Fruit fly (Drosophila melanogaster) whole organism, wandering third instar larva: ENCODE data around the gene CG4367.
A peak's percentile ranks its signal among the peaks of the same experiment; 100 is the strongest.

Experiments used
- Abd-B ChIP-seq: fragments of >200 bp; optimal IDR thresholded peaks from 2 replicates; lab custom pipeline; 2017; ENCODE audit warnings: missing biosample characterization, missing genetic modification characterization
- CG32264 ChIP-seq: fragments of 200-800 bp; sonication (Bioruptor generic); optimal IDR thresholded peaks from 2 replicates; lab custom pipeline; 2016; ENCODE audit warnings: missing biosample characterization, missing genetic modification characterization
- CG9705 ChIP-seq: fragments of 200-800 bp; sonication (Bioruptor generic); optimal IDR thresholded peaks from 2 replicates; lab custom pipeline; 2018; ENCODE audit warnings: missing biosample characterization, mild to moderate bottlenecking, missing genetic modification characterization
- CrebA ChIP-seq: fragments of 200-800 bp; sonication (Bioruptor generic); optimal IDR thresholded peaks from 2 replicates; lab custom pipeline; 2016; ENCODE audit warnings: missing biosample characterization, mild to moderate bottlenecking, missing genetic modification characterization, borderline replicate concordance
- Dfd ChIP-seq: fragments of >200 bp; optimal IDR thresholded peaks from 2 replicates; lab custom pipeline; 2017; ENCODE audit warnings: missing biosample characterization, missing genetic modification characterization
- Dif ChIP-seq: fragments of 200-275, 200-300 bp; sonication (Bioruptor generic); optimal IDR thresholded peaks from 2 replicates; lab custom pipeline; 2018; ENCODE audit warnings: missing biosample characterization, missing genetic modification characterization; ENCODE audit not compliant: partially characterized antibody
- GATAd ChIP-seq: sonication (Bioruptor generic); optimal IDR thresholded peaks from 2 replicates; lab custom pipeline; 2016; ENCODE audit warnings: missing biosample characterization, missing genetic modification characterization
- HLH106 ChIP-seq: fragments of 200-800 bp; optimal IDR thresholded peaks from 3 replicates; lab custom pipeline; 2019; ENCODE audit warnings: missing biosample characterization, mild to moderate bottlenecking, missing genetic modification characterization, moderate library complexity
- Hnf4 ChIP-seq: fragments of 200-800 bp; sonication (Bioruptor generic); optimal IDR thresholded peaks from 2 replicates; lab custom pipeline; 2016; ENCODE audit warnings: missing biosample characterization, mild to moderate bottlenecking, missing genetic modification characterization
- Hr78 ChIP-seq: fragments of >200 bp; optimal IDR thresholded peaks from 2 replicates; lab custom pipeline; 2017; ENCODE audit warnings: missing biosample characterization, missing genetic modification characterization
- Hr83 ChIP-seq: fragments of 200-300 bp; sonication (Bioruptor generic); optimal IDR thresholded peaks from 2 replicates; lab custom pipeline; 2016; ENCODE audit warnings: missing biosample characterization, mild to moderate bottlenecking, missing genetic modification characterization, moderate library complexity; ENCODE audit not compliant: poor library complexity, severe bottlenecking
- Jra ChIP-seq: sonication (Bioruptor generic); optimal IDR thresholded peaks from 2 replicates; lab custom pipeline; 2016; ENCODE audit warnings: missing biosample characterization, missing genetic modification characterization
- Mio ChIP-seq: sonication (Bioruptor generic); optimal IDR thresholded peaks from 2 replicates; lab custom pipeline; 2016; ENCODE audit warnings: missing biosample characterization, missing genetic modification characterization
- Myc ChIP-seq: fragments of >200 bp; optimal IDR thresholded peaks from 2 replicates; lab custom pipeline; 2017
- N ChIP-seq: fragments of >200 bp; optimal IDR thresholded peaks from 2 replicates; lab custom pipeline; 2018; ENCODE audit warnings: missing biosample characterization, missing external identifiers, missing genetic modification characterization
- OdsH ChIP-seq: fragments of 200-800 bp; sonication (Bioruptor generic); optimal IDR thresholded peaks from 2 replicates; lab custom pipeline; 2016; ENCODE audit warnings: missing biosample characterization, mild to moderate bottlenecking, missing genetic modification characterization
- Rel ChIP-seq, 2 experiments: fragments of 200-800 bp; sonication (Bioruptor generic) in 1 of 2; optimal IDR thresholded peaks; 2 replicates in 1 of 2; 3 replicates in 1 of 2; lab custom pipeline; 2016 to 2019; ENCODE audit warnings: mild to moderate bottlenecking in 2 of 2, missing biosample characterization in 2 of 2, missing genetic modification characterization in 2 of 2, moderate library complexity in 1 of 2
- Sp1 ChIP-seq: fragments of 200-800 bp; sonication (Bioruptor generic); optimal IDR thresholded peaks from 3 replicates; lab custom pipeline; 2019; ENCODE audit warnings: missing biosample characterization, mild to moderate bottlenecking, missing genetic modification characterization, moderate library complexity
- Vsx2 ChIP-seq: fragments of 200-300, 225-300 bp; sonication (Bioruptor generic); optimal IDR thresholded peaks from 2 replicates; lab custom pipeline; 2018; ENCODE audit warnings: missing biosample characterization, missing genetic modification characterization; ENCODE audit not compliant: partially characterized antibody
- br ChIP-seq: fragments of 200-800 bp; sonication (Bioruptor generic); optimal IDR thresholded peaks from 2 replicates; lab custom pipeline; 2016; ENCODE audit warnings: missing biosample characterization, missing genetic modification characterization
- brk ChIP-seq: fragments of 200-800 bp; sonication (Bioruptor generic); optimal IDR thresholded peaks from 2 replicates; lab custom pipeline; 2016; ENCODE audit warnings: missing biosample characterization, mild to moderate bottlenecking, missing genetic modification characterization
- dl ChIP-seq, 2 experiments: fragments of 175-275, 200-275 bp in 1 of 2; fragments of 200-275 bp in 1 of 2; sonication (Bioruptor generic); optimal IDR thresholded peaks; lab custom pipeline; 2018; ENCODE audit warnings: mild to moderate bottlenecking in 2 of 2, missing biosample characterization in 2 of 2, missing genetic modification characterization in 2 of 2, moderate library complexity in 2 of 2; ENCODE audit not compliant: partially characterized antibody in 2 of 2, insufficient read depth in 1 of 2
- dmrt93B ChIP-seq: fragments of 200-800 bp; sonication (Bioruptor generic); optimal IDR thresholded peaks from 2 replicates; lab custom pipeline; 2018; ENCODE audit warnings: missing biosample characterization, mild to moderate bottlenecking, missing genetic modification characterization
- dsf ChIP-seq: sonication (Bioruptor generic); optimal IDR thresholded peaks from 2 replicates; lab custom pipeline; 2016; ENCODE audit warnings: missing biosample characterization, missing genetic modification characterization, borderline replicate concordance
- ey ChIP-seq: fragments of 200-800 bp; sonication (Bioruptor generic); optimal IDR thresholded peaks from 2 replicates; lab custom pipeline; 2016; ENCODE audit warnings: missing biosample characterization, missing genetic modification characterization
- foxo ChIP-seq, 2 experiments: fragments of 200-800 bp; sonication (Bioruptor generic); optimal IDR thresholded peaks; 2 replicates in 1 of 2; 3 replicates in 1 of 2; lab custom pipeline; 2016 to 2017; ENCODE audit warnings: missing biosample characterization in 2 of 2, missing genetic modification characterization in 2 of 2
- fru ChIP-seq: fragments of 200-800 bp; sonication (Bioruptor generic); optimal IDR thresholded peaks from 3 replicates; lab custom pipeline; 2016; ENCODE audit warnings: missing biosample characterization, mild to moderate bottlenecking, missing genetic modification characterization
- h ChIP-seq: fragments of 200-800 bp; sonication (Bioruptor generic); optimal IDR thresholded peaks from 3 replicates; lab custom pipeline; 2016; ENCODE audit warnings: missing biosample characterization, mild to moderate bottlenecking, missing genetic modification characterization
- jim ChIP-seq: fragments of 175-275, 200-325 bp; sonication (Bioruptor generic); optimal IDR thresholded peaks from 2 replicates; lab custom pipeline; 2016; ENCODE audit warnings: missing biosample characterization, mild to moderate bottlenecking, missing genetic modification characterization
- lola ChIP-seq: fragments of >200 bp; optimal IDR thresholded peaks from 2 replicates; lab custom pipeline; 2017; ENCODE audit warnings: missing biosample characterization, missing genetic modification characterization
- pan ChIP-seq: fragments of >200 bp; optimal IDR thresholded peaks from 2 replicates; lab custom pipeline; 2017
- psq ChIP-seq: fragments of 200-800 bp; sonication (Bioruptor generic); optimal IDR thresholded peaks from 3 replicates; lab custom pipeline; 2017; ENCODE audit warnings: missing biosample characterization, mild to moderate bottlenecking, missing genetic modification characterization, moderate library complexity
- rgr ChIP-seq: fragments of 200-800 bp; sonication (Bioruptor generic); optimal IDR thresholded peaks from 3 replicates; lab custom pipeline; 2016; ENCODE audit warnings: missing biosample characterization, mild to moderate bottlenecking, missing genetic modification characterization
- sage ChIP-seq: fragments of 200-800 bp; sonication (Bioruptor generic); optimal IDR thresholded peaks from 2 replicates; lab custom pipeline; 2016; ENCODE audit warnings: missing biosample characterization, mild to moderate bottlenecking, missing genetic modification characterization
- sv ChIP-seq: fragments of 200-800 bp; sonication (Bioruptor generic); optimal IDR thresholded peaks from 3 replicates; lab custom pipeline; 2016; ENCODE audit warnings: missing biosample characterization, missing genetic modification characterization
- tai ChIP-seq: sonication (Bioruptor generic); optimal IDR thresholded peaks from 2 replicates; lab custom pipeline; 2016; ENCODE audit warnings: missing biosample characterization, missing genetic modification characterization
- usp ChIP-seq: fragments of >200 bp; optimal IDR thresholded peaks from 2 replicates; lab custom pipeline; 2017; ENCODE audit warnings: missing biosample characterization, missing genetic modification characterization
- woc ChIP-seq: sonication (Bioruptor generic); optimal IDR thresholded peaks from 2 replicates; lab custom pipeline; 2016; ENCODE audit warnings: missing biosample characterization, mild to moderate bottlenecking, missing genetic modification characterization

CG4367 gene

DNA sequence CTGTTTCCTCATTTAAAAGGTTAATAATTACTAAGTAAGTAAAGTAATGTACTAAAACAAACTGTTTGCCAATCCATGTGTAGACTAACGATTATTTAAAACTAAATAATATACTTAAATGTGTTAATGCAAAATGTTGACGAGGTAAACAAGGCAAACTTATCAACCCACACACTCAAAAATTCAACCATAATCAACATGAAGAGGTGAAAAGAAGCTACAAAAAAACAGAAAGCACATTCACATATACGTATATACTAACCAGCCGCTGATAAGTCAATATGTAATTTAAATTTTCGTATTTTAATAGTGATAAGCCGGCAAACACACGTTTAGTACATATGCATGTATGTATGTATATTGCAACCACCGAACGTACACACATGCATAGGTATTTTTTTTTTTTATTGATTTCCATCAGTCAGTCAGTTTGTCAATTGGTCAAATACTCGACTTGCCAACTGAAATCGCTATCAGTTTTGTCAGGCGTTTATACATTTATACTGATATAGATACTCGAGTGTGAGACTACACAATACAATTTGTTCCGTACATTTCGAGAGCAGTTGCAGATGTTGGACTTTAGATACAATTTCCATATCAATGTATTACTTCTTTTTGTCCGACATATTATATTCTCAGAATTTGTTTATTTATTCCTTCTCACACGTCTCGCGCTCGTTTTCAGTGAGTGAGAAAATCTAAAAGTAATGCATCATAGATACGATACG, 45.2 kb downstream of the CG4367 start:
- TF ChIP-seq Abd-B (no peak), rgr (GFP tag; lab: Kevin White, UChicago) (peak; percentile 34), Jra (GFP tag; lab: Kevin White, UChicago) (no peak), lola (GFP tag; lab: Kevin White, UChicago) (no peak), Hr78 (no peak), jim (GFP tag; lab: Kevin White, UChicago) (no peak), woc (no peak), HLH106 (no peak), Hnf4 (peak; percentile 5), sv (GFP tag; lab: Kevin White, UChicago) (no peak), Hr83 (GFP tag; lab: Kevin White, UChicago) (peak; percentile 7), Rel (GFP tag; optimal IDR thresholded peaks at IDR 0.05; lab: Kevin White, UChicago) (no peak), Rel (tag; optimal IDR thresholded peaks at IDR 0.05; lab: Kevin White, UChicago) (peak; percentile 15), Mio (no peak), N (GFP tag; lab: Kevin White, UChicago) (no peak), brk (GFP tag; lab: Kevin White, UChicago) (peak; percentile 49), pan (no peak), dmrt93B (GFP tag; lab: Kevin White, UChicago) (no peak), sage (GFP tag; lab: Kevin White, UChicago) (no peak), CG9705 (GFP tag; lab: Kevin White, UChicago) (peak; percentile 25), GATAd (GFP tag; lab: Kevin White, UChicago) (no peak), fru (GFP tag; lab: Kevin White, UChicago) (peak; percentile 6), CrebA (GFP tag; lab: Kevin White, UChicago) (peak; percentile 58), tai (GFP tag; lab: Kevin White, UChicago) (no peak), Myc (no peak), dl (GFP tag; optimal IDR thresholded peaks at IDR 0.05; lab: Kevin White, UChicago; ENCODE audit: insufficient read depth in 1 of 2, partially characterized antibody in 2 of 2) (no peak), Vsx2 (GFP tag; lab: Kevin White, UChicago) (no peak), ey (GFP tag; lab: Kevin White, UChicago) (no peak), h (GFP tag; lab: Kevin White, UChicago) (no peak), usp (GFP tag; lab: Kevin White, UChicago) (no peak), CG32264 (GFP tag; lab: Kevin White, UChicago) (peak; percentile 30), Sp1 (GFP tag; lab: Kevin White, UChicago) (no peak), OdsH (peak; percentile 9), Dif (no peak), br (GFP tag; lab: Kevin White, UChicago) (peak; percentile 7), foxo (GFP tag; optimal IDR thresholded peaks at IDR 0.05; lab: Kevin White, UChicago) (no peak), dsf (GFP tag; lab: Kevin White, UChicago) (no peak), psq (GFP tag; lab: Kevin White, UChicago) (no peak), Dfd (GFP tag; lab: Kevin White, UChicago) (no peak)
- TF ChIP-seq, all 38 proteins: peak for 11

DNA sequence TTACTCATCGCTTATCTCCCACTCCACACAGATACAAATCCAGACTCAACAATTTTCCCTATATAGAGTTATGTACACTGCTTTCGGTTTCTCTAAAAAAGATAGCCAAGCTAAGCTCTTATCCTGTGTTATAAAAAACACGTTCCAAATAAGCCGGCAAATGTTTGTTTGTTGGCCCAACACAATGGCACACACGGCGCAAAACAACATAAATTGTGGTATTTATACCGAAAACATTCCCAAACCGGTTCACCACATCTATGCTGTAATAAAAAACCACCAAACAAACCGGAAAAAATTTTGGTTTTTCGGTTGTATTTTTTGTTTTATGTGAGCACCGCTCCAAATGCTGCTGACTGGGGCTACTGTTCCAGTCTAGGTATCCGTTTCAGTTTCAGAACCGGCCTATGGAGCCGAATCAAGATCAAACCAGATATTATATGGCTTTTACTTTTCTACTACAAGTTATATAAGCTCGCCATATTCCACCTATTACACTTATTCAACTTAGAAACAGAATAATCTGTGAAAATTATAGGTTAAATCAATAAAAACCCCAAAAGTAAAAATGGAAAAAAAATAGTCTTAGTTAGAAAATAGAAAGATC, 45.9 kb downstream of the CG4367 start:
- peak; percentile 4 for TF ChIP-seq Dif
- TF ChIP-seq Vsx2 (GFP tag; lab: Kevin White, UChicago), result peak; percentile 29
- no peak for TF ChIP-seq usp (GFP tag; lab: Kevin White, UChicago)
- TF ChIP-seq rgr (GFP tag; lab: Kevin White, UChicago), result no peak
- no peak for TF ChIP-seq GATAd (GFP tag; lab: Kevin White, UChicago)
- TF ChIP-seq psq (GFP tag; lab: Kevin White, UChicago), result no peak
- TF ChIP-seq Hr83 (GFP tag; lab: Kevin White, UChicago), result no peak
